Worm (Caenorhabditis elegans) whole organism, mixed stage, embryonic: Measurements from ENCODE around the gene byn-1.
A peak's percentile ranks its signal among the peaks of the same experiment; 100 is the strongest.

Source experiments
- M03D4.4 ChIP-seq: sonication (generic microtip); optimal IDR thresholded peaks from 2 replicates; lab custom pipeline; 2017; ENCODE audit warnings: mild to moderate bottlenecking, missing genetic modification characterization, missing compliant biosample characterization
- bed-3 ChIP-seq: fragments of 200-800 bp; sonication (Bioruptor generic); optimal IDR thresholded peaks from 3 replicates; lab custom pipeline; 2018; ENCODE audit warnings: mild to moderate bottlenecking, missing genetic modification characterization, moderate library complexity, missing compliant biosample characterization
- blmp-1 ChIP-seq: fragments of 150-350 bp; optimal IDR thresholded peaks from 2 replicates; lab custom pipeline; 2014; ENCODE audit warnings: missing biosample characterization, missing genetic modification characterization
- ceh-39 ChIP-seq: fragments of 150-350 bp; optimal IDR thresholded peaks from 2 replicates; lab custom pipeline; 2014; ENCODE audit warnings: missing biosample characterization, missing genetic modification characterization
- ceh-43 ChIP-seq: fragments of 200-800 bp; sonication (Bioruptor generic); optimal IDR thresholded peaks from 2 replicates; lab custom pipeline; 2018; ENCODE audit warnings: mild to moderate bottlenecking, missing genetic modification characterization, moderate library complexity, missing compliant biosample characterization
- ceh-83 ChIP-seq: fragments of 200-800 bp; sonication (Bioruptor generic); optimal IDR thresholded peaks from 2 replicates; lab custom pipeline; 2018; ENCODE audit warnings: mild to moderate bottlenecking, missing genetic modification characterization, missing compliant biosample characterization
- ces-1 ChIP-seq: fragments of 150-350 bp; optimal IDR thresholded peaks from 2 replicates; lab custom pipeline; 2014; ENCODE audit warnings: missing biosample characterization, missing genetic modification reagents, missing genetic modification characterization
- cnd-1 ChIP-seq: fragments of 200-800 bp; sonication (Bioruptor generic); optimal IDR thresholded peaks from 2 replicates; lab custom pipeline; 2018; ENCODE audit warnings: mild to moderate bottlenecking, missing genetic modification characterization, missing compliant biosample characterization
- drap-1 ChIP-seq: fragments of 200-800 bp; sonication (Bioruptor generic); optimal IDR thresholded peaks from 3 replicates; lab custom pipeline; 2018; ENCODE audit warnings: mild to moderate bottlenecking, missing genetic modification characterization, missing compliant biosample characterization
- elt-1 ChIP-seq: sonication (generic microtip); optimal IDR thresholded peaks from 2 replicates; lab custom pipeline; 2017; ENCODE audit warnings: missing genetic modification characterization, mild to moderate bottlenecking, missing compliant biosample characterization, antibody characterized with exemption, moderate library complexity, borderline replicate concordance; ENCODE audit not compliant: insufficient read depth
- elt-3 ChIP-seq: fragments of 150-350 bp; optimal IDR thresholded peaks from 2 replicates; lab custom pipeline; 2014; ENCODE audit warnings: missing biosample characterization, missing genetic modification characterization
- flh-1 ChIP-seq: fragments of 200-800 bp; sonication (Bioruptor generic); optimal IDR thresholded peaks from 2 replicates; lab custom pipeline; 2018; ENCODE audit warnings: mild to moderate bottlenecking, missing genetic modification characterization, moderate library complexity, missing compliant biosample characterization
- ham-2 ChIP-seq: fragments of 200-800 bp; sonication (Bioruptor generic); optimal IDR thresholded peaks from 2 replicates; lab custom pipeline; 2018; ENCODE audit warnings: mild to moderate bottlenecking, missing genetic modification characterization, missing compliant biosample characterization
- hlh-1 ChIP-seq: fragments of 150-350 bp; optimal IDR thresholded peaks from 2 replicates; lab custom pipeline; 2014; ENCODE audit warnings: missing biosample characterization, missing genetic modification reagents, missing genetic modification characterization
- lin-13 ChIP-seq: fragments of 150-350 bp; optimal IDR thresholded peaks from 2 replicates; lab custom pipeline; 2014; ENCODE audit warnings: missing biosample characterization, missing genetic modification characterization
- lin-32 ChIP-seq: fragments of 200-800 bp; sonication (Bioruptor generic); optimal IDR thresholded peaks from 2 replicates; lab custom pipeline; 2018; ENCODE audit warnings: mild to moderate bottlenecking, missing genetic modification characterization, missing compliant biosample characterization
- lsy-2 ChIP-seq: fragments of 150-350 bp; optimal IDR thresholded peaks from 2 replicates; lab custom pipeline; 2014; ENCODE audit warnings: missing biosample characterization, missing genetic modification characterization
- mab-5 ChIP-seq: fragments of 150-350 bp; optimal IDR thresholded peaks from 2 replicates; lab custom pipeline; 2014; ENCODE audit warnings: missing biosample characterization, missing genetic modification characterization
- mep-1 ChIP-seq: fragments of 150-350 bp; optimal IDR thresholded peaks from 2 replicates; lab custom pipeline; 2017; ENCODE audit warnings: missing biosample characterization, missing genetic modification reagents, missing genetic modification characterization, inconsistent platforms
- mls-2 ChIP-seq: sonication (generic microtip); optimal IDR thresholded peaks from 2 replicates; lab custom pipeline; 2016; ENCODE audit warnings: mild to moderate bottlenecking, missing genetic modification characterization, moderate library complexity, missing compliant biosample characterization
- nhr-12 ChIP-seq: fragments of 150-350 bp; optimal IDR thresholded peaks from 2 replicates; lab custom pipeline; 2014; ENCODE audit warnings: missing biosample characterization, missing genetic modification characterization
- nhr-2 ChIP-seq: fragments of 150-350 bp; optimal IDR thresholded peaks from 2 replicates; lab custom pipeline; 2014; ENCODE audit warnings: missing biosample characterization, missing genetic modification characterization
- nhr-237 ChIP-seq: fragments of 150-350 bp; optimal IDR thresholded peaks from 2 replicates; lab custom pipeline; 2014; ENCODE audit warnings: missing biosample characterization, missing genetic modification characterization
- nhr-28 ChIP-seq: fragments of 150-350 bp; optimal IDR thresholded peaks from 2 replicates; lab custom pipeline; 2014; ENCODE audit warnings: missing biosample characterization, missing genetic modification characterization
- nhr-76 ChIP-seq: sonication (generic microtip); optimal IDR thresholded peaks from 2 replicates; lab custom pipeline; 2017; ENCODE audit warnings: missing biosample characterization, missing genetic modification characterization
- pha-4 ChIP-seq: fragments of 150-350 bp; optimal IDR thresholded peaks from 2 replicates; lab custom pipeline; 2018; ENCODE audit warnings: missing biosample characterization, missing genetic modification reagents, missing genetic modification characterization
- sem-2 ChIP-seq: fragments of 200-800 bp; sonication (Bioruptor generic); optimal IDR thresholded peaks from 2 replicates; lab custom pipeline; 2018; ENCODE audit warnings: mild to moderate bottlenecking, missing genetic modification characterization, missing compliant biosample characterization
- snpc-4 ChIP-seq: fragments of 150-350 bp; optimal IDR thresholded peaks from 2 replicates; lab custom pipeline; 2014; ENCODE audit warnings: missing biosample characterization, missing genetic modification characterization
- sptf-1 ChIP-seq: sonication (generic microtip); optimal IDR thresholded peaks from 2 replicates; lab custom pipeline; 2017; ENCODE audit warnings: mild to moderate bottlenecking, missing genetic modification characterization, moderate library complexity, missing compliant biosample characterization
- tbx-8 ChIP-seq: fragments of 200-800 bp; sonication (Bioruptor generic); optimal IDR thresholded peaks from 2 replicates; lab custom pipeline; 2018; ENCODE audit warnings: mild to moderate bottlenecking, missing genetic modification characterization, moderate library complexity, missing compliant biosample characterization
- unc-120 ChIP-seq: sonication (generic microtip); optimal IDR thresholded peaks from 2 replicates; lab custom pipeline; 2017; ENCODE audit warnings: missing genetic modification characterization, missing compliant biosample characterization; ENCODE audit not compliant: poor library complexity, severe bottlenecking
- unc-39 ChIP-seq: fragments of 150-350 bp; optimal IDR thresholded peaks from 2 replicates; lab custom pipeline; 2014; ENCODE audit warnings: missing biosample characterization, missing genetic modification characterization
- unc-62 ChIP-seq: fragments of 150-350 bp; optimal IDR thresholded peaks from 2 replicates; lab custom pipeline; 2014; ENCODE audit warnings: missing biosample characterization, missing genetic modification reagents, missing genetic modification characterization
- zip-8 ChIP-seq: fragments of 150-350 bp; optimal IDR thresholded peaks from 2 replicates; lab custom pipeline; 2014; ENCODE audit warnings: missing biosample characterization, missing genetic modification characterization
- ztf-11 ChIP-seq: fragments of 150-350 bp; optimal IDR thresholded peaks from 2 replicates; lab custom pipeline; 2014; ENCODE audit warnings: missing biosample characterization, missing genetic modification characterization

byn-1 gene

ce11 chrIII:6970744-6971143 is 38.9 kb downstream of the byn-1 start:
- TF ChIP-seq nhr-28 (tag; lab: Kevin White, UChicago) (no peak), ces-1 (GFP tag; lab: Kevin White, UChicago) (no peak), unc-120 (tag; lab: Kevin White, UChicago) (no peak), elt-3 (tag; lab: Kevin White, UChicago) (no peak), elt-1 (tag; lab: Kevin White, UChicago) (no peak), pha-4 (tag; lab: Kevin White, UChicago) (no peak), unc-39 (tag; lab: Kevin White, UChicago) (no peak), nhr-12 (tag; lab: Kevin White, UChicago) (no peak), nhr-76 (tag; lab: Kevin White, UChicago) (no peak), sptf-1 (tag; lab: Kevin White, UChicago) (no peak), lsy-2 (tag; lab: Kevin White, UChicago) (no peak), mab-5 (tag; lab: Kevin White, UChicago) (no peak), M03D4.4 (tag; lab: Kevin White, UChicago) (no peak), nhr-237 (tag; lab: Kevin White, UChicago) (no peak), cnd-1 (tag; lab: Kevin White, UChicago) (no peak), snpc-4 (tag; lab: Kevin White, UChicago) (no peak), ceh-83 (no peak), blmp-1 (tag; lab: Kevin White, UChicago) (no peak), ceh-43 (GFP tag; lab: Kevin White, UChicago) (no peak)

ce11 chrIII:6971662-6972284 is 40.0 kb downstream of the byn-1 start, which contains the start of the genes eef-1A.1 and rfc-4:
eef-1A.1 (minus strand) TSS chrIII:6971712.
rfc-4 (plus strand) TSS chrIII:6972253.
- TF ChIP-seq unc-120 (tag; lab: Kevin White, UChicago), result peak; percentile 76
- peak; percentile 85 for TF ChIP-seq unc-62 (GFP tag; lab: Kevin White, UChicago)
- TF ChIP-seq nhr-12 (tag; lab: Kevin White, UChicago), result no peak
- TF ChIP-seq sptf-1 (tag; lab: Kevin White, UChicago), result peak; percentile 87
- no peak for TF ChIP-seq zip-8 (tag; lab: Kevin White, UChicago)
- peak; percentile 89 for TF ChIP-seq ces-1 (GFP tag; lab: Kevin White, UChicago)
- peak; percentile 19 for TF ChIP-seq blmp-1 (tag; lab: Kevin White, UChicago)
- no peak for TF ChIP-seq lin-32
- no peak for TF ChIP-seq tbx-8 (GFP tag; lab: Kevin White, UChicago)
- peak; percentile 80 for TF ChIP-seq nhr-2 (tag; lab: Kevin White, UChicago)
- TF ChIP-seq mab-5 (tag; lab: Kevin White, UChicago), result peak; percentile 75
- TF ChIP-seq ceh-43 (GFP tag; lab: Kevin White, UChicago), result peak; percentile 39
- TF ChIP-seq nhr-237 (tag; lab: Kevin White, UChicago), result peak; percentile 96
- no peak for TF ChIP-seq flh-1 (GFP tag; lab: Kevin White, UChicago)
- peak; percentile 97 for TF ChIP-seq pha-4 (tag; lab: Kevin White, UChicago)
- TF ChIP-seq bed-3 (GFP tag; lab: Kevin White, UChicago), result peak; percentile 18
- peak; percentile 100 for TF ChIP-seq lsy-2 (tag; lab: Kevin White, UChicago)
- no peak for TF ChIP-seq nhr-76 (tag; lab: Kevin White, UChicago)
- no peak for TF ChIP-seq nhr-28 (tag; lab: Kevin White, UChicago)
- peak; percentile 58 for TF ChIP-seq mls-2
- no peak for TF ChIP-seq sem-2 (GFP tag; lab: Kevin White, UChicago)
- TF ChIP-seq unc-39 (tag; lab: Kevin White, UChicago), result no peak
- TF ChIP-seq mep-1 (tag; lab: Kevin White, UChicago), result peak; percentile 97
- TF ChIP-seq drap-1 (GFP tag; lab: Kevin White, UChicago), result peak; percentile 71
- no peak for TF ChIP-seq ham-2 (GFP tag; lab: Kevin White, UChicago)
- peak; percentile 83 for TF ChIP-seq hlh-1 (tag; lab: Kevin White, UChicago)
- TF ChIP-seq ceh-39 (tag; lab: Kevin White, UChicago), result peak; percentile 97
- no peak for TF ChIP-seq ceh-83
- TF ChIP-seq lin-13 (tag; lab: Kevin White, UChicago), result peak; percentile 91
- TF ChIP-seq elt-1 (tag; lab: Kevin White, UChicago), result no peak
- peak; percentile 73 for TF ChIP-seq M03D4.4 (tag; lab: Kevin White, UChicago)
- peak; percentile 79 for TF ChIP-seq ztf-11
- no peak for TF ChIP-seq snpc-4 (tag; lab: Kevin White, UChicago)
- TF ChIP-seq elt-3 (tag; lab: Kevin White, UChicago), result peak; percentile 63
- TF ChIP-seq cnd-1 (tag; lab: Kevin White, UChicago), result peak; percentile 31
